Fruit fly (Drosophila melanogaster): Measurements from ENCODE around the gene Cyp309a2.

Cyp309a2 gene

DNA sequence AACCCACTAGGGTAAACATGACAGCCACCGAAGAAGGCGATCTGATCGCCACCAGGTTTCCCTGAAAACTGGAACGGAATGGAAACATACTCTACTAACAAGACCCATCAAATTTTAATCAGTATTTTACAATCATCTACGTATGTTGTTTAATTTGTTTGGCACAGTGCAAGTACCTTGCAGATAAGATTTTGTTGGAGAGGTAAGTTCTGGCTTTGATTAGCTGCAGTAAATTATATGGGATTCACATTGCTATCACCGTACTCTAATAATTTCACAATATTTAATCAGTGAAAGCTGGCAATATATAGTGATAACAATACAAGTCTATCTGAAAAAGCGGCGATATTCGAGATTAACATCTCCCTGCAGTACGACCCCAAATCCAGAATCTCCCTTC is 8.1 kb downstream of the Cyp309a2 start, which contains the start of gene Cyp309a1:
TSS of gene Cyp309a1 (minus strand) at position 73 of the 400 bp plus-strand sequence.
- TF ChIP-seq Myc (optimal IDR thresholded peaks at IDR 0.05) = no peak
- TF ChIP-seq Sin3A (optimal IDR thresholded peaks at IDR 0.05) = no peak
- TF ChIP-seq insv (optimal IDR thresholded peaks at IDR 0.05) = no peak
- no peak for TF ChIP-seq h (optimal IDR thresholded peaks at IDR 0.05)
- no peak for TF ChIP-seq psq (optimal IDR thresholded peaks at IDR 0.05)
- no peak for TF ChIP-seq ttk (optimal IDR thresholded peaks at IDR 0.05)

DNA sequence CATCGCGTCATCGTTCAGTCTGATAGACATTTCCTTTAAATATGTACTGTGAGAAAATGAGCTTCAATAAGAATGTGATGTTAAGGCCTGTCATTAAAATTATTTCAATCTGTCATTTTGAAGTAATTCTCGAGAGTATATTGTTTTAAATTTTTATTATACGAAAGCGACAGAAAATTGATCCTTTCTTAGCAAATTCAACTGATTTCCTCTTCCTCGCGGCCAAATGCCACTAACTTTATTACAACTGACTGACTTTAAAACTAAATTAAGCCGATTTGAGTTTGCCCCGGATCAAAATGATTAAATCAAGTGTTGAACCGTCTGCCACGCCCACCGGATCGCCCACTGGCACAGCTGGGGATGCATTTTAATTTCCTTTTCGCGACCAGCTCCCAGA is 20.1 kb downstream of the Cyp309a2 start, which contains the start of gene CG3515:
TSS of gene CG3515 (minus strand) at position 101 of the 400 bp plus-strand sequence.
- no peak for TF ChIP-seq Sin3A (optimal IDR thresholded peaks at IDR 0.05)
- no peak for TF ChIP-seq insv (optimal IDR thresholded peaks at IDR 0.05)
- no peak for TF ChIP-seq Myc (optimal IDR thresholded peaks at IDR 0.05)
- no peak for TF ChIP-seq ttk (optimal IDR thresholded peaks at IDR 0.05)
- TF ChIP-seq h (optimal IDR thresholded peaks at IDR 0.05) = no peak
- no peak for TF ChIP-seq psq (optimal IDR thresholded peaks at IDR 0.05)

DNA sequence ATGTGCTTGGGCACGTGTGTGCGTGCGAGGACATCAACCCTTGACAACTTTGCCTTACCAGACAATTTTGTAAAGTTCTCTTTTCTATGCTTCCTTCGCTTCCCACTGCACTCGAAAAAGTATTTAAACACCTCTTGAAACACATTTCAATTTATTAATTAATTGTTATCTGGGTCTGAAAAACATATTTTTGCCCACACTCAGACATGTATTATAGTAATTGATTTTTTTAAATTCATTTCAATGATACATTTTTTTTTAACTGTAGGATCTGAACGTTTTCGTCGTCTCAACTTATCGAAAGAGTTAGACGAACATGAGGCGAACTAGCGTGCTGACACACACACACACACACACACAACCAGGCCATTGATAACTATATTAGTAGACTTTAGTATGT is 30.3 kb downstream of the Cyp309a2 start:
- no peak for TF ChIP-seq Myc (optimal IDR thresholded peaks at IDR 0.05)
- no peak for TF ChIP-seq psq (optimal IDR thresholded peaks at IDR 0.05)
- TF ChIP-seq insv (optimal IDR thresholded peaks at IDR 0.05) = no peak
- no peak for TF ChIP-seq h (optimal IDR thresholded peaks at IDR 0.05)
- TF ChIP-seq Sin3A (optimal IDR thresholded peaks at IDR 0.05) = no peak
- no peak for TF ChIP-seq ttk (optimal IDR thresholded peaks at IDR 0.05)

DNA sequence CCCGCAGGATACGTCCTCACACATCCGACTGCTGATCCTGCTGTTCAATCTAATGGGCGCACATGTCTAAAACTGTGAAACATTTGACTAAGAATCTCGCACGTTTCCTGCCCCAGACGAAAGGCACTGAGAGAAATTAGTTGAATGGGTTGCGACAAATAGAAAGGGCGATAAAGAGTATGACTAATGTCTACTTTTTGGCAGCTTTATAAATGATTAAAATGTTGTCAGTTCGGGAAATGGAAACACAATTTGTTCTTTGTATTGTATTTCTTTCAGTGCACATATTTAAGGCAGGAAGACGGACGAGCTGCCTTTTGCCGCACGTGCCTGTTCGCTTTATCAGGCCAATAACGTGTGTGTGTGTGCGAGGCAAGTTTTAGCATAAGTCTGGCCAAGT is 44.7 kb downstream of the Cyp309a2 start:
- no peak for TF ChIP-seq Sin3A (optimal IDR thresholded peaks at IDR 0.05)
- no peak for TF ChIP-seq insv (optimal IDR thresholded peaks at IDR 0.05)

DNA sequence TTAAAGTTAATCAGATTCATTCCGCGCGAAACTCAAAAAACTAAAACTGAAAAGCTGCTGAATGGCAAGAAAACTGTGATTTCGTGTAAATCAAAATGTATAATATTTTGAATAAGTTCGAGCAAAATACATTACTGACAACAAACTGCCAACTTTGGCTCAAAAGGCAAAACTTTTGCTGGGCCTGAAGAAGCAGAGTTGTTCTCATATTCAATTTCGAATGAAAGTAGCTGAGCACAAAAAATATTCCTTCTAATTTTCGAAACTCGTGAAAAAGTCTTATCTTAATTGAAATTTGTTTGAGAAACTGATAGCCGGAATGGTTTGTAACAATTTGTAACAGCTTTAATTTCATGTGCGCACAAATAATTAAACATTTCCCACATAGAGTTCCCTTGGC is 54.9 kb downstream of the Cyp309a2 start, which contains the start of gene CG3528:
TSS of gene CG3528 (minus strand) at position 101 of the 400 bp plus-strand sequence.
- TF ChIP-seq h (optimal IDR thresholded peaks at IDR 0.05) = no peak
- no peak for TF ChIP-seq Sin3A (optimal IDR thresholded peaks at IDR 0.05)
- TF ChIP-seq insv (optimal IDR thresholded peaks at IDR 0.05) = no peak
- TF ChIP-seq ttk (optimal IDR thresholded peaks at IDR 0.05) = no peak

All from Kc167 (cell line).